Worm (Caenorhabditis elegans) whole organism, young adult: ENCODE results near the gene R02F11.3.

Experiments
- B0019.2 ChIP-seq: fragments of 200-800 bp; sonication (Bioruptor generic); conservative IDR thresholded peaks from 2 replicates; pipeline ENCODE4 v1.3.6; 2022; ENCODE audit warnings: missing genetic modification reagents, missing genetic modification characterization, missing compliant biosample characterization
- D2030.7 ChIP-seq: fragments of 200-800 bp; sonication (Bioruptor generic); IDR thresholded peaks from 2 replicates; pipeline ENCODE4 v1.3.6; 2022; ENCODE audit warnings: missing genetic modification reagents, missing genetic modification characterization, missing compliant biosample characterization
- F23B12.7 ChIP-seq: sonication (generic microtip); optimal IDR thresholded peaks from 2 replicates; lab custom pipeline; 2017; ENCODE audit warnings: missing genetic modification characterization, mild to moderate bottlenecking, missing compliant biosample characterization, antibody characterized with exemption, moderate library complexity; ENCODE audit not compliant: insufficient read depth
- F33H1.4 ChIP-seq: fragments of 200-800 bp; sonication (Bioruptor generic); IDR thresholded peaks from 2 replicates; pipeline ENCODE4 v1.3.6; 2022; ENCODE audit warnings: missing genetic modification reagents, missing genetic modification characterization, missing compliant biosample characterization
- F37B4.10 ChIP-seq: fragments of 200-800 bp; sonication (Bioruptor generic); IDR thresholded peaks from 2 replicates; pipeline ENCODE4 v1.3.6; 2022; ENCODE audit warnings: missing genetic modification characterization, missing compliant biosample characterization
- F52B5.7 ChIP-seq: sonication (generic microtip); optimal IDR thresholded peaks from 2 replicates; lab custom pipeline; 2016; ENCODE audit warnings: mild to moderate bottlenecking, missing genetic modification characterization, missing compliant biosample characterization
- T07F8.4 ChIP-seq: sonication (generic microtip); optimal IDR thresholded peaks from 2 replicates; lab custom pipeline; 2016; ENCODE audit warnings: mild to moderate bottlenecking, missing genetic modification characterization, moderate library complexity, missing compliant biosample characterization
- Y53F4B.3 ChIP-seq: fragments of 200-800 bp; sonication (Bioruptor generic); IDR thresholded peaks from 2 replicates; pipeline ENCODE4 v1.3.6; 2022; ENCODE audit warnings: missing genetic modification reagents, missing genetic modification characterization, missing compliant biosample characterization
- ZK185.1 ChIP-seq: sonication (generic microtip); optimal IDR thresholded peaks from 2 replicates; lab custom pipeline; 2016; ENCODE audit warnings: mild to moderate bottlenecking, missing genetic modification characterization, missing compliant biosample characterization; ENCODE audit not compliant: poor library complexity, severe bottlenecking
- aptf-2 ChIP-seq: fragments of 200-800 bp; sonication (Bioruptor generic); conservative IDR thresholded peaks from 2 replicates; pipeline ENCODE4 v1.3.6; 2022; ENCODE audit warnings: missing genetic modification reagents, missing genetic modification characterization, missing compliant biosample characterization
- ceh-91 ChIP-seq: fragments of 200-800 bp; sonication (Bioruptor generic); IDR thresholded peaks from 2 replicates; pipeline ENCODE4 v1.3.6; 2022; ENCODE audit warnings: missing genetic modification reagents, missing genetic modification characterization, missing compliant biosample characterization
- dox-1 ChIP-seq: fragments of 200-800 bp; sonication (Bioruptor generic); IDR thresholded peaks from 2 replicates; pipeline ENCODE4 v1.3.6; 2022; ENCODE audit warnings: missing genetic modification reagents, missing genetic modification characterization, missing compliant biosample characterization
- dpl-1 ChIP-seq: fragments of 150-350 bp; optimal IDR thresholded peaks from 2 replicates; lab custom pipeline; 2014; ENCODE audit warnings: missing biosample characterization, missing genetic modification reagents, missing genetic modification characterization
- gei-17 ChIP-seq: fragments of 200-800 bp; sonication (Bioruptor generic); optimal IDR thresholded peaks from 2 replicates; lab custom pipeline; 2018; ENCODE audit warnings: mild to moderate bottlenecking, missing genetic modification characterization, missing compliant biosample characterization
- hrde-1 ChIP-seq: sonication (generic microtip); optimal IDR thresholded peaks from 2 replicates; lab custom pipeline; 2016; ENCODE audit warnings: missing genetic modification characterization, mild to moderate bottlenecking, missing compliant biosample characterization, moderate library complexity, missing genotype, missing genetic modification reagents, borderline replicate concordance
- hsf-1 ChIP-seq: fragments of 200-800 bp; sonication (Bioruptor generic); IDR thresholded peaks from 2 replicates; pipeline ENCODE4 v1.3.6; 2022; ENCODE audit warnings: missing genetic modification reagents, missing genetic modification characterization, missing compliant biosample characterization
- lag-1 ChIP-seq: fragments of 200-800 bp; sonication (Bioruptor generic); IDR thresholded peaks from 2 replicates; pipeline ENCODE4 v1.3.6; 2022; ENCODE audit warnings: missing genetic modification reagents, missing genetic modification characterization, missing compliant biosample characterization
- let-526 ChIP-seq: fragments of 200-800 bp; sonication (Bioruptor generic); IDR thresholded peaks from 2 replicates; pipeline ENCODE4 v1.3.6; 2022; ENCODE audit warnings: missing genetic modification reagents, missing genetic modification characterization, missing compliant biosample characterization
- lin-54 ChIP-seq: fragments of 200-800 bp; sonication (Bioruptor generic); optimal IDR thresholded peaks from 2 replicates; lab custom pipeline; 2018; ENCODE audit warnings: mild to moderate bottlenecking, missing genetic modification characterization, missing compliant biosample characterization
- mel-28 ChIP-seq: sonication (generic microtip); optimal IDR thresholded peaks from 2 replicates; lab custom pipeline; 2016; ENCODE audit warnings: borderline replicate concordance, mild to moderate bottlenecking, missing genetic modification characterization, missing compliant biosample characterization
- mes-4 ChIP-seq: sonication (generic microtip); optimal IDR thresholded peaks from 2 replicates; lab custom pipeline; 2016; ENCODE audit warnings: missing genotype, missing genetic modification characterization, missing compliant biosample characterization
- nhr-179 ChIP-seq: sonication (generic microtip); optimal IDR thresholded peaks from 2 replicates; lab custom pipeline; 2016; ENCODE audit warnings: mild to moderate bottlenecking, missing genetic modification characterization, missing compliant biosample characterization
- nhr-27 ChIP-seq: fragments of 200-800 bp; sonication (Bioruptor generic); optimal IDR thresholded peaks from 2 replicates; lab custom pipeline; 2018; ENCODE audit warnings: mild to moderate bottlenecking, missing genetic modification characterization, moderate library complexity, missing compliant biosample characterization
- nhr-80 ChIP-seq: sonication (generic microtip); optimal IDR thresholded peaks from 2 replicates; lab custom pipeline; 2016; ENCODE audit warnings: missing genetic modification characterization, missing compliant biosample characterization
- rcor-1 ChIP-seq: fragments of 200-800 bp; sonication (Bioruptor generic); IDR thresholded peaks from 2 replicates; pipeline ENCODE4 v1.3.6; 2022; ENCODE audit warnings: missing genetic modification reagents, missing genetic modification characterization, missing compliant biosample characterization
- repo-1 ChIP-seq: sonication (generic microtip); optimal IDR thresholded peaks from 2 replicates; lab custom pipeline; 2017; ENCODE audit warnings: mild to moderate bottlenecking, missing genetic modification characterization, missing compliant biosample characterization
- snpc-4 ChIP-seq, 5 experiments: fragments of 150-350 bp in 1 of 5; sonication (generic microtip) in 4 of 5; optimal IDR thresholded peaks; 2 replicates each; lab custom pipeline; 2014 to 2018; ENCODE audit warnings: missing genetic modification characterization in 5 of 5, missing biosample characterization in 3 of 5, antibody characterized with exemption in 2 of 5, mild to moderate bottlenecking in 2 of 5, missing compliant biosample characterization in 2 of 5, missing genotype in 2 of 5, moderate library complexity in 2 of 5, missing genetic modification reagents in 1 of 5
- zim-3 ChIP-seq: sonication (generic microtip); optimal IDR thresholded peaks from 2 replicates; lab custom pipeline; 2017; ENCODE audit warnings: mild to moderate bottlenecking, missing genetic modification characterization, moderate library complexity, missing compliant biosample characterization

Gene R02F11.3

ce11 chrV:4775140-4775539 lies 30.6 kb downstream of the R02F11.3 start:
- no peak for TF ChIP-seq D2030.7 (GFP tag; lab: Robert Waterston, UW)
- no peak for TF ChIP-seq F37B4.10 (GFP tag; lab: Robert Waterston, UW)
- no peak for TF ChIP-seq mel-28 (tag; lab: Kevin White, UChicago)
- TF ChIP-seq Y53F4B.3 (GFP tag; lab: Robert Waterston, UW), result no peak
- TF ChIP-seq F52B5.7 (tag; lab: Kevin White, UChicago), result no peak
- TF ChIP-seq lin-54 (GFP tag; lab: Kevin White, UChicago), result no peak
- TF ChIP-seq rcor-1 (GFP tag; lab: Robert Waterston, UW), result no peak
- no peak for TF ChIP-seq snpc-4 (GFP tag; optimal IDR thresholded peaks at IDR 0.05; lab: Kevin White, UChicago)
- TF ChIP-seq snpc-4 (tag; optimal IDR thresholded peaks at IDR 0.05; lab: Kevin White, UChicago), result no peak
- TF ChIP-seq ZK185.1 (tag; lab: Kevin White, UChicago), result no peak
- no peak for TF ChIP-seq dpl-1 (GFP tag; lab: Kevin White, UChicago)

ce11 chrV:4770408-4770947 lies 35.3 kb downstream of the R02F11.3 start, which contains the start of gene elt-7:
TSS of gene elt-7 (plus strand) at chrV:4770670.
- TF ChIP-seq let-526 (no peak), nhr-80 (tag; lab: Kevin White, UChicago) (peak; percentile 77), nhr-27 (tag; lab: Kevin White, UChicago) (no peak), aptf-2 (GFP tag; lab: Robert Waterston, UW) (no peak), dox-1 (GFP tag; lab: Robert Waterston, UW) (0 out of 2 replicates have a peak, but pooled peaks have one; percentile 7), gei-17 (GFP tag; lab: Kevin White, UChicago) (no peak), lag-1 (GFP tag; lab: Robert Waterston, UW) (0 out of 2 replicates have a peak, but pooled peaks have one; percentile 17), T07F8.4 (tag; lab: Kevin White, UChicago) (no peak)

- TF ChIP-seq hrde-1 (tag; lab: Kevin White, UChicago) (no peak), F33H1.4 (GFP tag; lab: Robert Waterston, UW) (no peak)
Observed at ce11 chrV:4769633-4770032, 36.1 kb downstream of the R02F11.3 start, which contains the start of gene C18G1.9. TSS of gene C18G1.9 (minus strand) at chrV:4769733.

ce11 chrV:4767537-4767936 lies 38.2 kb downstream of the R02F11.3 start:
- peak; percentile 94 for TF ChIP-seq hsf-1 (GFP tag; lab: Robert Waterston, UW)
- TF ChIP-seq, all 124 proteins: peak for 1; not testable (repeated sequence) for 123

- TF ChIP-seq nhr-179 (tag; lab: Kevin White, UChicago) (no peak), mes-4 (tag; lab: Kevin White, UChicago) (no peak), zim-3 (tag; lab: Kevin White, UChicago) (no peak), repo-1 (tag; lab: Kevin White, UChicago) (no peak), B0019.2 (GFP tag; lab: Robert Waterston, UW) (no peak), F23B12.7 (tag; lab: Kevin White, UChicago) (no peak), ceh-91 (no peak), dpl-1 (GFP tag; lab: Kevin White, UChicago) (no peak)
Observed at ce11 chrV:4766501-4766900, 39.2 kb downstream of the R02F11.3 start, which contains the start of gene C18G1.8. TSS of gene C18G1.8 (minus strand) at chrV:4766601.
